5 worm cellular contexts compared by ENCODE assay signal in the genomic region with DNA sequence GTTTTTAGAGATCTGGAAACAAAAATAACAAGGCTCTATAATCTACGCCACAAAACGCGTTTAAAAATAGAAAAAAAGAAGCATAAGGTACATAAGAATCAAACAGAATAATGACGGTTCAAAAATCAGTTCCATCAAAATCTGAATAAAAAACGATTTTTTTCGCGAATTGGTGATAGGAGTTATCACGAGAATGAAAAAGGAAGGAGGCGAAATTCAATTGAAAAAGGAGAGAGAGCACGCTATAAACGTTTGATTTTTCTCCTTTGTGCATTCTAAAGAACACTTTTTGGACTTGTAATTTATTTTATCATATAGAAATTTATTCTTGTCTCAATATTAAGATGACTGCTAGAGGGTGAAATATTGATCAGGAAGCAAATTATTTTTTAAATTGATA.
TF ChIP-seq lines count a peak whose summit lies in the region.

No protein-coding gene starts in this region.

TF ChIP-seq in whole organism, L1 larva, 84 proteins besides CTCF, POLR2A, EP300 and RAD21:
- TF ChIP-seq lin-35 (GFP tag; optimal IDR thresholded peaks at IDR 0.05; lab: Kevin White, UChicago) (peak in 1 of 2 experiments; percentile 0), ceh-82 (tag; optimal IDR thresholded peaks at IDR 0.05; lab: Kevin White, UChicago) (no peak), mab-9 (GFP tag; IDR thresholded peaks at IDR 0.05; lab: Robert Waterston, UW) (no peak), fkh-4 (tag; optimal IDR thresholded peaks at IDR 0.05; lab: Kevin White, UChicago; ENCODE audit: borderline replicate concordance) (no peak), sup-37 (GFP tag; optimal IDR thresholded peaks at IDR 0.05; lab: Kevin White, UChicago) (no peak), fkh-10 (GFP tag; optimal IDR thresholded peaks at IDR 0.05; lab: Kevin White, UChicago) (no peak), C16A3.4 (tag; optimal IDR thresholded peaks at IDR 0.05; lab: Kevin White, UChicago) (no peak), elt-2 (tag; optimal IDR thresholded peaks at IDR 0.05; lab: Kevin White, UChicago) (peak; percentile 27), egl-27 (tag; optimal IDR thresholded peaks at IDR 0.05; lab: Kevin White, UChicago) (no peak), nhr-19 (GFP tag; conservative IDR thresholded peaks at IDR 0.05; lab: Robert Waterston, UW) (no peak), nhr-85 (tag; lab: Kevin White, UChicago) (no peak)
TF ChIP-seq in whole organism, L1 larva: peak in this region for 2.

TF ChIP-seq in whole organism, L2 larva, 48 proteins besides CTCF, POLR2A, EP300 and RAD21:
- TF ChIP-seq ztf-4 (tag; optimal IDR thresholded peaks at IDR 0.05; lab: Kevin White, UChicago) (no peak), fos-1 (tag; optimal IDR thresholded peaks at IDR 0.05; lab: Kevin White, UChicago) (peak; percentile 56), sma-9 (GFP tag; optimal IDR thresholded peaks at IDR 0.05; lab: Kevin White, UChicago) (peak; percentile 27), sma-9 (tag; optimal IDR thresholded peaks at IDR 0.05; lab: Kevin White, UChicago) (no peak)

TF ChIP-seq in whole organism, L3 larva, 47 proteins besides CTCF, POLR2A, EP300 and RAD21:
- no peak for TF ChIP-seq sea-2 (GFP tag; optimal IDR thresholded peaks at IDR 0.05; lab: Kevin White, UChicago)
- peak; percentile 8 for TF ChIP-seq jun-1 (tag; optimal IDR thresholded peaks at IDR 0.05; lab: Kevin White, UChicago)
- peak; percentile 71 for TF ChIP-seq pqm-1 (tag; optimal IDR thresholded peaks at IDR 0.05; lab: Kevin White, UChicago)
- no peak for TF ChIP-seq lin-15B (tag; optimal IDR thresholded peaks at IDR 0.05; lab: Kevin White, UChicago)
- peak; percentile 82 for TF ChIP-seq elt-2 (tag; optimal IDR thresholded peaks at IDR 0.05; lab: Kevin White, UChicago)

TF ChIP-seq in whole organism, L4 larva, 104 proteins besides CTCF, POLR2A, EP300 and RAD21 (continues in another document):
- TF ChIP-seq hif-1 (tag; optimal IDR thresholded peaks at IDR 0.05; lab: Kevin White, UChicago) = no peak
- TF ChIP-seq lin-39 (tag; optimal IDR thresholded peaks at IDR 0.05; lab: Kevin White, UChicago) = no peak
- no peak for TF ChIP-seq ceh-82 (tag; optimal IDR thresholded peaks at IDR 0.05; lab: Kevin White, UChicago)
- TF ChIP-seq dmd-9 (GFP tag; IDR thresholded peaks at IDR 0.05; lab: Robert Waterston, UW) = no peak
- TF ChIP-seq dmd-6 (GFP tag; IDR thresholded peaks at IDR 0.05; lab: Robert Waterston, UW) = peak; percentile 75
- no peak for TF ChIP-seq T26A8.4 (GFP tag; IDR thresholded peaks at IDR 0.05; lab: Robert Waterston, UW)
- TF ChIP-seq ztf-11 (tag; optimal IDR thresholded peaks at IDR 0.05; lab: Kevin White, UChicago) = no peak
- no peak for TF ChIP-seq zfp-2 (tag; optimal IDR thresholded peaks at IDR 0.05; lab: Kevin White, UChicago)
- TF ChIP-seq ztf-7 (tag; optimal IDR thresholded peaks at IDR 0.05; lab: Kevin White, UChicago) = no peak
- TF ChIP-seq spr-1 (tag; optimal IDR thresholded peaks at IDR 0.05; lab: Kevin White, UChicago) = no peak
- no peak for TF ChIP-seq zfp-3 (GFP tag; conservative IDR thresholded peaks at IDR 0.05; lab: Robert Waterston, UW)
- TF ChIP-seq tag-97 (GFP tag; IDR thresholded peaks at IDR 0.05; lab: Robert Waterston, UW) = no peak
- no peak for TF ChIP-seq D1046.2 (GFP tag; IDR thresholded peaks at IDR 0.05; lab: Robert Waterston, UW)
- TF ChIP-seq pqm-1 (tag; optimal IDR thresholded peaks at IDR 0.05; lab: Kevin White, UChicago) = peak; percentile 29
- no peak for TF ChIP-seq saeg-2 (GFP tag; IDR thresholded peaks at IDR 0.05; lab: Robert Waterston, UW)
- no peak for TF ChIP-seq mes-2 (tag; optimal IDR thresholded peaks at IDR 0.05; lab: Kevin White, UChicago; ENCODE audit: poor library complexity, severe bottlenecking)
- no peak for TF ChIP-seq hmg-1.1 (GFP tag; IDR thresholded peaks at IDR 0.05; lab: Robert Waterston, UW)
- TF ChIP-seq F37D6.2 (tag; optimal IDR thresholded peaks at IDR 0.05; lab: Kevin White, UChicago) = no peak
- TF ChIP-seq nhr-111 (GFP tag; optimal IDR thresholded peaks at IDR 0.05; lab: Kevin White, UChicago) = no peak
- TF ChIP-seq mxl-3 (GFP tag; optimal IDR thresholded peaks at IDR 0.05; lab: Kevin White, UChicago) = no peak
- TF ChIP-seq skn-1 (tag; optimal IDR thresholded peaks at IDR 0.05; lab: Kevin White, UChicago) = no peak
- no peak for TF ChIP-seq egl-43 (GFP tag; IDR thresholded peaks at IDR 0.05; lab: Robert Waterston, UW)
- no peak for TF ChIP-seq snpc-1.2 (GFP tag; IDR thresholded peaks at IDR 0.05; lab: Robert Waterston, UW)
- no peak for TF ChIP-seq ces-1 (GFP tag; optimal IDR thresholded peaks at IDR 0.05; lab: Kevin White, UChicago)
- no peak for TF ChIP-seq daf-8 (GFP tag; IDR thresholded peaks at IDR 0.05; lab: Robert Waterston, UW)
- TF ChIP-seq aly-2 (tag; optimal IDR thresholded peaks at IDR 0.05; lab: Kevin White, UChicago) = no peak
- no peak for TF ChIP-seq cey-2 (tag; optimal IDR thresholded peaks at IDR 0.05; lab: Kevin White, UChicago; ENCODE audit: borderline replicate concordance, insufficient read depth)
- TF ChIP-seq lin-15B (tag; optimal IDR thresholded peaks at IDR 0.05; lab: Kevin White, UChicago) = no peak
- no peak for TF ChIP-seq madf-9 (GFP tag; conservative IDR thresholded peaks at IDR 0.05; lab: Robert Waterston, UW)
- TF ChIP-seq mxl-2 (GFP tag; conservative IDR thresholded peaks at IDR 0.05; lab: Robert Waterston, UW) = no peak
- peak; percentile 21 for TF ChIP-seq hlh-11 (tag; optimal IDR thresholded peaks at IDR 0.05; lab: Kevin White, UChicago)
- TF ChIP-seq daf-12 (tag; optimal IDR thresholded peaks at IDR 0.05; lab: Kevin White, UChicago) = no peak
- TF ChIP-seq nhr-10 (tag; optimal IDR thresholded peaks at IDR 0.05; lab: Kevin White, UChicago) = no peak
- TF ChIP-seq gei-8 (GFP tag; optimal IDR thresholded peaks at IDR 0.05; lab: Kevin White, UChicago) = no peak
- no peak for TF ChIP-seq nhr-11 (tag; optimal IDR thresholded peaks at IDR 0.05; lab: Kevin White, UChicago)
- no peak for TF ChIP-seq vab-7 (GFP tag; IDR thresholded peaks at IDR 0.05; lab: Robert Waterston, UW)

TF ChIP-seq in whole organism, young adult, 124 proteins besides CTCF, POLR2A, EP300 and RAD21:
- TF ChIP-seq madf-8 (GFP tag; conservative IDR thresholded peaks at IDR 0.05; lab: Robert Waterston, UW) (no peak), B0019.2 (GFP tag; conservative IDR thresholded peaks at IDR 0.05; lab: Robert Waterston, UW) (no peak), K11D2.4 (GFP tag; IDR thresholded peaks at IDR 0.05; lab: Robert Waterston, UW) (no peak), nhr-80 (tag; optimal IDR thresholded peaks at IDR 0.05; lab: Kevin White, UChicago) (peak; percentile 74)
